Worm (Caenorhabditis elegans) whole organism, dauer: Measurements from ENCODE around the gene nck-1.

Experiments used
- unc-62 ChIP-seq: sonication (generic microtip); optimal IDR thresholded peaks from 2 replicates; lab custom pipeline; 2017; ENCODE audit warnings: missing biosample characterization, missing genetic modification reagents, missing genetic modification characterization

The nck-1 gene

DNA sequence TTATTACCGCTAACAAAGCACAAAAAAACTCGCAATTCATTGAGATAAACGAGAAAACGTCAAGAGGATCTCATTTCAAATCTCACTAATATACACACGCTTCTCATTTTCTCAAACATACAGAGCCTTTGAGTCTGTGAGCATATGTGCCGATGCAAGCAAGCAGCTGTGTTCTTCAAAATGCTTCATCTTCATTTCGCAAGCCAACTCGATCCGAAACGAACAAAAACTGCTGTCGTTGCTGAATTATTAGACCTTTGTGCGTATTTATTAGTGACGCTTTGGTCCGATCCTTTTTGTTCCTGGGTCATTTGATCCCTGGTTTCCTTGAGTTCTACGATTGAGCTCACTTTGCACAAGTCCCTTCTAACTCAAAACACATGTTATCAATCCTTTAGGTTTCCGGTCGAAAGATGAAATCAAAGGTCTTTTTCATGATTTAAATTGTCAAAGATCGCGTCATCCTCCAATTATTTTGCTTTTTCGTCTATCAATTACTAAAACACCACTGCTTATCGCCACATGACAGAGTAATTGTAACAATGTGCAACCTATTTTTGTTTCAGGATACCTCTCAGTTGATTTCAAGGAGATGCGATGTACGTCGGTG is 46.2 kb downstream of the nck-1 start, which contains the start of gene R02E4.2:
R02E4.2 (plus strand) TSS at position 560 of the 610 bp plus-strand sequence.
- no peak for TF ChIP-seq unc-62

DNA sequence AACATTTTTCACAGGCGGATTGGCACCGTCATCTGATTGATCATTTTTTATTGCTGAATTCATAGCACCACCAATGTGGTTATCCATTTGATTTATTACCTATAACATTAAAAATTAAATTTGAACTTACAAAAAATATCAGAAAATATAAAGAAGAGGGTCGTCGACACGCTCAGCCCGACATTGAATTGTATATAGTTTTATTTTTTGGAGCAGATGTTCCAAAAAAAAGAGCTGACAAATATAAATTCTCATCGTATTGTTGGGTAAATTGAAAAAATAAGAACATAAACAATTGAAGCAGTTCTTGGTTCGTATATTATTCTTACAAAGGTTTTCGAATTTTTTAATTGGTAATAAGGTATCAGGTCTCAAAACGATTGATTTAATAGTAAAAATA is 48.8 kb downstream of the nck-1 start, which contains the start of gene R02E4.1:
R02E4.1 (minus strand) TSS at position 101 of the 400 bp plus-strand sequence.
- no peak for TF ChIP-seq unc-62

- TF ChIP-seq unc-62 = no peak
These were observed 50.2 kb downstream of the nck-1 start for ce11 chrX:4103071-4103470.

- TF ChIP-seq unc-62 = no peak
These were observed 51.1 kb downstream of the nck-1 start, which contains the start of gene R02E4.3 for ce11 chrX:4102075-4102598. Gene R02E4.3, minus strand, starts transcription at chrX:4102125.

ce11 chrX:4101213-4101612 is 52.0 kb downstream of the nck-1 start:
- TF ChIP-seq unc-62 = no peak

DNA sequence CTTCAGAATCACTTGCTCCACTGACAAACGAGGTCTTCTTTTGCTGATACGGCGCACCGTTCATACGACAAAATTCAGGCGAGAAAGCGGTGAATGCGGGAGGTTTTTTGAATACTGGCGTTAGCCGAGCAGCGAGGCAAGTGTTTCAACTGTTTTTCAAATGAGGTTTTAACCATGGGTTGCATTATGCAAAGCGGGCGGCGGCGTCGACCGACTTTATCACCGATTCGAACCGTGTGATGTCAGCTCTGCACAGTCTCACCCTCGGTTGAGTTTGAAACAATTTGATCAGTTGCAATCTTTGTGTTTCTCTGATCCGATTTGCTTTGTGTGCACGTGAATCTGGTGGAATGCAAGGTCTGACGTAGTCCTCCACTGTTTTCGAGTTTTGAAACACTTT is 52.8 kb downstream of the nck-1 start, which contains the start of gene clh-4:
clh-4 (minus strand) TSS at position 101 of the 400 bp plus-strand sequence.
- TF ChIP-seq unc-62 = no peak
